Fruit fly (Drosophila melanogaster): ENCODE data around the gene Elp1.

Gene Elp1

DNA sequence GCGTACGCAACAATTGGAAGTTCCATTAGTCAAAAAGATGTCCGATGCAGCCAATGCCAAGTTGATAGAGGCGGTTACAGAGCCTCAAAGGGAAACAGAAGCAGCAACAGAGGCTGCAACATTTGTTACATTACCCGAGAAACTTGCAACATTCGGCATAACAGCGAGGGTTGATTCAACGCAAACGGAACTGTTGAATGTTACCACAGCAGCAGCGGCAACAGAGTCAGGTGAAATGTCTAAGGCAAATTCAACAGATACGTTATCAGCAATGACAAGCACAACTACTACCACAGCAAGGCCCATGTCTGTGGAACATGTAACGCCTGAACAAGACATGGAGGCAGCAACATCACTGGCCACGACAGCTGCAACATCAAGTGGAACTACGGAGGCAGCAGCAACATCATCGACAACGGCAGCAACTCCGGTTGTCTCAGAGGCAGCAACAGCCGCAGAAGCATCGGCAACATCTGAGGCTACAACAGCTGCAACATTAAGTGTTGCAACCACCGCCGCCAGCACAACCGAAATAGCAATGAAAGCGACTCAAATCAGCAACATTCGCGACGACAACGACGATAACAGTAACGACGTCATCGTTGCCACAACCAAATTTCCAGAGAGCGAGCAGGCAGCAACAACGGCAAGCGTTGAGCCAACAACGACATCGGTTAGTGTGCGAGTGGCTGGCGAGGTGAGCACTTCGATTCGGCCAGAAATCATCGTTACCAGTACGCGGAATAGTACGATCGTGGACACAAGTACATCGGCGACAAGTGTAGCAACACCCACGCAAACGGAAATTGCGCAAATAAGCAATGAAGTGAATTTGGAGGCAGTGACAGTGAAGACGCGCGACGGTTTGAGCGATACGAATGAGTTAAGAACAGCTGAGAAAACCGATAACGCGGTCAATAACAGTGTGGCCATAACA, 18.5 kb downstream of the Elp1 start (continued):
- TF ChIP-seq crp (GFP tag; optimal IDR thresholded peaks at IDR 0.05) (peak in 1 of 2 experiments; percentile 19), NC2β (GFP tag; optimal IDR thresholded peaks at IDR 0.05) (no peak), Sox100B (GFP tag; optimal IDR thresholded peaks at IDR 0.05) (no peak), Mrtf (GFP tag; IDR thresholded peaks at IDR 0.05) (no peak), Elba2 (GFP tag; optimal IDR thresholded peaks at IDR 0.05) (no peak), CG13287 (GFP tag; IDR thresholded peaks at IDR 0.05; ENCODE audit: partially characterized antibody) (0 out of 2 replicates have a peak, but pooled peaks have one; percentile 15), ftz-f1 (GFP tag; optimal IDR thresholded peaks at IDR 0.05) (no peak), CG1603 (tag; optimal IDR thresholded peaks at IDR 0.05) (no peak), CG11695 (GFP tag; IDR thresholded peaks at IDR 0.05) (no peak), gce (GFP tag; IDR thresholded peaks at IDR 0.05) (no peak), hb (GFP tag; IDR thresholded peaks at IDR 0.05; ENCODE audit: partially characterized antibody) (no peak), CG6175 (GFP tag; IDR thresholded peaks at IDR 0.05) (peak; percentile 71), CG17328 (GFP tag; IDR thresholded peaks at IDR 0.05) (no peak), mirr (GFP tag; optimal IDR thresholded peaks at IDR 0.05) (peak; percentile 52), CG1233 (GFP tag; optimal IDR thresholded peaks at IDR 0.05) (no peak), Nf-YC (tag; optimal IDR thresholded peaks at IDR 0.05) (no peak), Dek (tag; optimal IDR thresholded peaks at IDR 0.05) (no peak), bbx (GFP tag; IDR thresholded peaks at IDR 0.05; ENCODE audit: partially characterized antibody) (no peak), ab (GFP tag; optimal IDR thresholded peaks at IDR 0.05) (no peak), CG9437 (GFP tag; optimal IDR thresholded peaks at IDR 0.05) (no peak), z (GFP tag; IDR thresholded peaks at IDR 0.05) (no peak), E2f1 (GFP tag; IDR thresholded peaks at IDR 0.05) (no peak), Doc3 (GFP tag; IDR thresholded peaks at IDR 0.05; ENCODE audit: partially characterized antibody) (0 out of 3 replicates have a peak, but pooled peaks have one; percentile 31), zfh2 (GFP tag; optimal IDR thresholded peaks at IDR 0.05) (no peak), tio (GFP tag; optimal IDR thresholded peaks at IDR 0.05) (no peak), caup (GFP tag; optimal IDR thresholded peaks at IDR 0.05; ENCODE audit: severe bottlenecking) (peak; percentile 12), lov (optimal IDR thresholded peaks at IDR 0.05) (no peak), lov (GFP tag; IDR thresholded peaks at IDR 0.05) (no peak), lab (GFP tag; optimal IDR thresholded peaks at IDR 0.05) (peak; percentile 6), dmrt11E (tag; optimal IDR thresholded peaks at IDR 0.05) (no peak), HLH4C (GFP tag; IDR thresholded peaks at IDR 0.05; ENCODE audit: partially characterized antibody) (no peak), Oaz (GFP tag; IDR thresholded peaks at IDR 0.05) (no peak), vnd (GFP tag; IDR thresholded peaks at IDR 0.05; ENCODE audit: partially characterized antibody) (no peak), Dll (GFP tag; IDR thresholded peaks at IDR 0.05; ENCODE audit: partially characterized antibody) (no peak), Dip3 (GFP tag; optimal IDR thresholded peaks at IDR 0.05) (no peak), sug (tag; optimal IDR thresholded peaks at IDR 0.05) (peak; percentile 36), da (GFP tag; optimal IDR thresholded peaks at IDR 0.05) (no peak), unpg (GFP tag; optimal IDR thresholded peaks at IDR 0.05) (no peak), CG10267 (tag; optimal IDR thresholded peaks at IDR 0.05) (no peak), crol (GFP tag; IDR thresholded peaks at IDR 0.05) (no peak), CG7987 (GFP tag; optimal IDR thresholded peaks at IDR 0.05) (no peak), ase (GFP tag; IDR thresholded peaks at IDR 0.05) (no peak), nerfin-2 (GFP tag; IDR thresholded peaks at IDR 0.05; ENCODE audit: partially characterized antibody) (no peak), tup (GFP tag; optimal IDR thresholded peaks at IDR 0.05) (no peak), Fer1 (GFP tag; optimal IDR thresholded peaks at IDR 0.05) (peak; percentile 13), Xbp1 (GFP tag; optimal IDR thresholded peaks at IDR 0.05) (no peak), Deaf1 (tag; optimal IDR thresholded peaks at IDR 0.05) (peak; percentile 83), Adf1 (GFP tag; IDR thresholded peaks at IDR 0.05) (no peak; the same call in 1 of the 2 replicates)
